Fruit fly (Drosophila melanogaster) Kc167 (cell line): ENCODE results near the gene CG15027.

Experiments
- Myc ChIP-seq: fragments of >200 bp; optimal IDR thresholded peaks from 2 replicates; lab custom pipeline; 2017; ENCODE audit warnings: missing external identifiers
- Sin3A ChIP-seq: fragments of >200 bp; optimal IDR thresholded peaks from 2 replicates; lab custom pipeline; 2018; ENCODE audit warnings: missing external identifiers
- h ChIP-seq: fragments of >200 bp; optimal IDR thresholded peaks from 3 replicates; lab custom pipeline; 2018; ENCODE audit warnings: missing external identifiers
- psq ChIP-seq: fragments of >200 bp; optimal IDR thresholded peaks from 2 replicates; lab custom pipeline; 2017; ENCODE audit warnings: missing external identifiers

dm6 chrX:15079163-15079809, 6.3 kb downstream of the CG15027 start:
- TF ChIP-seq Sin3A, result no peak
- TF ChIP-seq psq (lab: Kevin White, UChicago), result no peak
- no peak for TF ChIP-seq h (lab: Kevin White, UChicago)
- no peak for TF ChIP-seq Myc (lab: Kevin White, UChicago)
